Fruit fly (Drosophila melanogaster): ENCODE results near the gene Mnat9.
A peak's percentile ranks its signal among the peaks of the same experiment; 100 is the strongest.

The Mnat9 gene

DNA sequence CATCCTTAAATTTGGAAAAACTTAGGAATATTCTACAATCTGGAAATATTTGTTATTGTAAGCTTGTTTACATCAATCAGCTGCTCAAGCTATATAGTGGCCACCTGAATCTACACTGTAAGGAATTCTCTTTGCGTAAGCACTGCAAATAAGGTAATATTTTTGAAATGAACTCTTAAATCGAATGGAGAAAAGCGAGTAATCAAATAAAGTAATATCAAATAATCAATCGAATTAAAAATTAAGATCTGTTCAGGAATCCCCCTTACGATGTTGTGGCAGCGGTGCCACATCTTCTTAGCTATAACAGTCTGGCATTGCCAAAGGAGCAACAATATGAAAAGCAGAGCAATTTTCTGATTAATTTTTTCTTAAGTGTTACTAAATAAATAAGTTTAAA, at the start of gene Mnat9, which contains the start of gene CG1792:
Mnat9 (minus strand) TSS at position 160 of the 400 bp plus-strand sequence.
CG1792 (plus strand) TSS at position 303 of the 400 bp plus-strand sequence.
- peak; percentile 99 for TF ChIP-seq CG1620 (GFP tag; optimal IDR thresholded peaks at IDR 0.05)
- TF ChIP-seq CG33017 (tag; optimal IDR thresholded peaks at IDR 0.05): peak; percentile 97
- TF ChIP-seq CG5204 (GFP tag; optimal IDR thresholded peaks at IDR 0.05): peak; percentile 97
- TF ChIP-seq kay (GFP tag; ENCODE audit: borderline replicate concordance): no peak
- TF ChIP-seq Crg-1 (GFP tag; optimal IDR thresholded peaks at IDR 0.05): peak; percentile 97
- no peak for TF ChIP-seq cnc (optimal IDR thresholded peaks at IDR 0.05)
- peak; percentile 87 for TF ChIP-seq tj (GFP tag; optimal IDR thresholded peaks at IDR 0.05)
- peak; percentile 95 for TF ChIP-seq Hr96 (GFP tag; optimal IDR thresholded peaks at IDR 0.05)
- TF ChIP-seq Mnt (GFP tag; optimal IDR thresholded peaks at IDR 0.05): peak; percentile 88
- peak; percentile 98 for TF ChIP-seq CG7101 (tag; optimal IDR thresholded peaks at IDR 0.05)
- peak; percentile 98 for TF ChIP-seq CG7045 (GFP tag; optimal IDR thresholded peaks at IDR 0.05)
- peak; percentile 87 for TF ChIP-seq ovo (GFP tag; optimal IDR thresholded peaks at IDR 0.05)
- peak; percentile 95 for TF ChIP-seq Clk (GFP tag; optimal IDR thresholded peaks at IDR 0.05)
- TF ChIP-seq CG12768 (GFP tag; optimal IDR thresholded peaks at IDR 0.05): peak; percentile 98
- TF ChIP-seq pad (GFP tag; optimal IDR thresholded peaks at IDR 0.05): peak; percentile 88
- peak; percentile 98 for TF ChIP-seq toe (GFP tag; optimal IDR thresholded peaks at IDR 0.05)
- TF ChIP-seq bab1 (GFP tag; optimal IDR thresholded peaks at IDR 0.05): peak; percentile 99
- peak; percentile 97 for TF ChIP-seq CG11617 (GFP tag; optimal IDR thresholded peaks at IDR 0.05)
- TF ChIP-seq cic (GFP tag; optimal IDR thresholded peaks at IDR 0.05): peak; percentile 80
- TF ChIP-seq CG14711 (tag; optimal IDR thresholded peaks at IDR 0.05): peak; percentile 97

DNA sequence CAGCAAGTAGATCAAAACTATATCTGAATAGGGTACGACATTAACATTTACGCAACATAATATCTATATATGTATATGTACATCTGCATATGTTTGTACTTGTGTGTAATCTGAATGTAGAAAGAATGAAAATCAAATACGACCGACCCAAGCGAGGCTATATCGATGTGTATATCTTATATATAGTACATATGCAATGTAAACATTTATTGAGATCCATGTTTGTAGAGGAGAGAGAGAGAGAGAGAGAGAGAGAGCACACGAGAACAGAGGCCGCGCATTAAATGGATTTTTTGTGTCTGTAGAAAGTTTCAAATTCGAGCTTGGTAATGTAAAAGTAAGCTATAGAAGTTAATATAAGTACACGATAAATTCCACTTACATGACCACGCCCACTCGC, 46.8 kb upstream of the Mnat9 start:
- no peak for TF ChIP-seq Mnt (GFP tag; optimal IDR thresholded peaks at IDR 0.05)
- TF ChIP-seq CG14711 (tag; optimal IDR thresholded peaks at IDR 0.05): no peak
- no peak for TF ChIP-seq CG7045 (GFP tag; optimal IDR thresholded peaks at IDR 0.05)
- TF ChIP-seq CG12768 (GFP tag; optimal IDR thresholded peaks at IDR 0.05): no peak
- TF ChIP-seq Clk (GFP tag; optimal IDR thresholded peaks at IDR 0.05): no peak
- TF ChIP-seq CG1620 (GFP tag; optimal IDR thresholded peaks at IDR 0.05): no peak
- TF ChIP-seq tj (GFP tag; optimal IDR thresholded peaks at IDR 0.05): no peak
- no peak for TF ChIP-seq kay (GFP tag; ENCODE audit: borderline replicate concordance)
- TF ChIP-seq bab1 (GFP tag; optimal IDR thresholded peaks at IDR 0.05): no peak
- TF ChIP-seq Hr96 (GFP tag; optimal IDR thresholded peaks at IDR 0.05): no peak
- TF ChIP-seq cic (GFP tag; optimal IDR thresholded peaks at IDR 0.05): no peak
- TF ChIP-seq CG33017 (tag; optimal IDR thresholded peaks at IDR 0.05): no peak
- TF ChIP-seq CG7101 (tag; optimal IDR thresholded peaks at IDR 0.05): no peak
- no peak for TF ChIP-seq cnc (optimal IDR thresholded peaks at IDR 0.05)
- no peak for TF ChIP-seq Crg-1 (GFP tag; optimal IDR thresholded peaks at IDR 0.05)
- TF ChIP-seq ovo (GFP tag; optimal IDR thresholded peaks at IDR 0.05): no peak
- no peak for TF ChIP-seq toe (GFP tag; optimal IDR thresholded peaks at IDR 0.05)
- TF ChIP-seq pad (GFP tag; optimal IDR thresholded peaks at IDR 0.05): no peak
- no peak for TF ChIP-seq CG5204 (GFP tag; optimal IDR thresholded peaks at IDR 0.05)

DNA sequence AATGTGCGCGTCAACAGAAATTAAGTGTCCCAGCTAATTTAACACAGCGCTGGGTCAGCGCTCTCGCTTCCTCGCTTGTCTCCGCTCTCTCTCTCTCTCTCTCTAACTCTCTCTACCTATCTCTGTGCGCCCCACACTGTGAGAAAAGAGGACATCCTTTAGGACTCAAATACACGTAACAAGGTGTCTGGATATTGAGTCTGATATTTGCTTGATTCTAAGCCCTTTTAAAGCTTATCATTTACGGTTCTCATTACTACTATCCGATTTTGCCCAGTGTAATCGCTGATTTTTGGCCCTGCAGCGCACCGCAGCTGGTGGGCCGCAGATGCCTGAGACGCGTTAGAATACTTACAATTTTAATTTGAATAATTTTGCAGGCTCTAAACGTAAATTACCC, 20.5 kb upstream of the Mnat9 start:
- TF ChIP-seq kay (GFP tag; ENCODE audit: borderline replicate concordance) (no peak), CG5204 (GFP tag; optimal IDR thresholded peaks at IDR 0.05) (peak; percentile 30)

DNA sequence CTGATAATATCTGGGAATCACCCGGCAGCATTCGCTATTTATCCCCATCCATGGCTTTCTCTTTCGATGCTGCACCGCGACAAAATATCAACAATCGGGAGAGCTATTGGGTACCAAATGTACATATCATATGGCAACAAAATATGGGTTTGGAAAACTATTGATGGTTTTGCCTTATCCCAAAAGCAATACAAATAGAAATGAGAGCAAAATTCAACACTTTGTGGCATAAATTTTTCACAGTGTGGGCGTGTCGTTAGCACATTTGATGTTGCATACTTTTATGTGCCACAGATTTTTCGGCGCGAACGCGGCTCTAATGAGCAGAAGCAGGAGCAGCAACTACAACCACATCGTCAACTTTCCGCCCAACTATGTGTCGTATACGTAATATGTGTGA, 16.4 kb upstream of the Mnat9 start:
- TF ChIP-seq Clk (GFP tag; optimal IDR thresholded peaks at IDR 0.05): no peak

DNA sequence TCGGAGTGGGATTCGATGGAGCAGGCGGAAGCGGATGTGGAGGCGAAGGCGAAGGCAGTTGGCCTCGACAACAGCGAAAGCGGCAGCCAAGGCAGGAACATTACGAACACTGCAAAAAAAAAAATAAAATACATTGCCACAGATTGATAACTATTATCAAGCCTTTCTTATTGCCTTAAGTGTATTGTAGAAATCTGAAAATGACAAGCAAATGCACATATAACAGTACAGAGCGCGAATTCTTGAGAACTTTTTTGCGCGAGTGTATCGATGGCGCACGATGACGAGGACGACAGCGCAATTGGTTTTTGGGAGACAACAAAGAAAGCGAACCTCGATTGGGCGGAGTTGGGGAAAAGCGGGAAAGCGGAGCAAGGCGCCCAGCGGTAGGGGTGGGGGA, 14.4 kb upstream of the Mnat9 start:
- TF ChIP-seq CG12768 (GFP tag; optimal IDR thresholded peaks at IDR 0.05) (no peak), Crg-1 (GFP tag; optimal IDR thresholded peaks at IDR 0.05) (no peak), CG1620 (GFP tag; optimal IDR thresholded peaks at IDR 0.05) (no peak), Mnt (GFP tag; optimal IDR thresholded peaks at IDR 0.05) (no peak), kay (GFP tag; ENCODE audit: borderline replicate concordance) (no peak), tj (GFP tag; optimal IDR thresholded peaks at IDR 0.05) (no peak), bab1 (GFP tag; optimal IDR thresholded peaks at IDR 0.05) (no peak), cic (GFP tag; optimal IDR thresholded peaks at IDR 0.05) (no peak)

DNA sequence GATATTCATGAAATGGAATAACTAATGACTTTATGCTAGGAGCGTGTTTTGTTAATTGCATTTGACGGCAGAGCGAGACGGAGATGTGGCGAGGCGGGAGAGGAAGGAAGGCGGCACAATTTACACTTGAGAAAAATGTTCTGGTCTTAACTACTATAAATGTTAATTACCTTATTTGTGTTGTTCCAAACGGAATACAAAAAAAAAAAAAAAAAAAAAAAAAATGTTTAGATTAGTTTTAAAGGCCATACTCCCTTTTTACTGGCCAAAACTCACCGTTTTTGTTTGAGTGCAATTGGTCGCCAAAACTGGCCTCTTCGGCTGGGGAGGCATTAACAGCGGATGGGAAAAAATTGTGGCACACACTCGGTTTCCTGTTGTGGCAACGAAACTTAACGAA, 11.2 kb upstream of the Mnat9 start:
- TF ChIP-seq CG1620 (GFP tag; optimal IDR thresholded peaks at IDR 0.05) (no peak), CG5204 (GFP tag; optimal IDR thresholded peaks at IDR 0.05) (no peak), cnc (optimal IDR thresholded peaks at IDR 0.05) (no peak), tj (GFP tag; optimal IDR thresholded peaks at IDR 0.05) (no peak), CG33017 (tag; optimal IDR thresholded peaks at IDR 0.05) (no peak), Clk (GFP tag; optimal IDR thresholded peaks at IDR 0.05) (no peak), pad (GFP tag; optimal IDR thresholded peaks at IDR 0.05) (no peak), Mnt (GFP tag; optimal IDR thresholded peaks at IDR 0.05) (no peak), Hr96 (GFP tag; optimal IDR thresholded peaks at IDR 0.05) (no peak), CG14711 (tag; optimal IDR thresholded peaks at IDR 0.05) (no peak)

DNA sequence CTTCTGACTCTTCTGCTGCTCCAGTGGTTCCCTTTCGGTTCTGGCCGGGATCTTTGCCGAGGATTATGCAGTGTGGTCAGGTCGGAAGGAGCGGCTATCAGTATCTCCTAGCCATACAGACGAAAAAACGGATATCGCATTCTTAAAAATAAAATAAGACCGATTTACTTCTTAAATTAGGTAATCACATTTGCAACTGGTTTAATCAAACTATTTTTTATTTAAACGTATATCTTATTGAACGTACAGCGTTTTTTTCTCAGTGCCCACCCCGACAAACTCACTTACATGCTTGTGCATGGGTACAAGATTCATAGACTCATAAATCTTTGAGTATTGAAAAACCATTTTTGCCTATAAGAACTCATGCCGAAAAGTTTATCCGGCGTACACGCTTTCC, 10.3 kb upstream of the Mnat9 start:
- no peak for TF ChIP-seq ovo (GFP tag; optimal IDR thresholded peaks at IDR 0.05)
- no peak for TF ChIP-seq CG1620 (GFP tag; optimal IDR thresholded peaks at IDR 0.05)
- TF ChIP-seq kay (GFP tag; ENCODE audit: borderline replicate concordance): no peak
- TF ChIP-seq CG14711 (tag; optimal IDR thresholded peaks at IDR 0.05): no peak
